Fruit fly (Drosophila melanogaster): ENCODE results near the gene CG15916.

CG15916 gene

DNA sequence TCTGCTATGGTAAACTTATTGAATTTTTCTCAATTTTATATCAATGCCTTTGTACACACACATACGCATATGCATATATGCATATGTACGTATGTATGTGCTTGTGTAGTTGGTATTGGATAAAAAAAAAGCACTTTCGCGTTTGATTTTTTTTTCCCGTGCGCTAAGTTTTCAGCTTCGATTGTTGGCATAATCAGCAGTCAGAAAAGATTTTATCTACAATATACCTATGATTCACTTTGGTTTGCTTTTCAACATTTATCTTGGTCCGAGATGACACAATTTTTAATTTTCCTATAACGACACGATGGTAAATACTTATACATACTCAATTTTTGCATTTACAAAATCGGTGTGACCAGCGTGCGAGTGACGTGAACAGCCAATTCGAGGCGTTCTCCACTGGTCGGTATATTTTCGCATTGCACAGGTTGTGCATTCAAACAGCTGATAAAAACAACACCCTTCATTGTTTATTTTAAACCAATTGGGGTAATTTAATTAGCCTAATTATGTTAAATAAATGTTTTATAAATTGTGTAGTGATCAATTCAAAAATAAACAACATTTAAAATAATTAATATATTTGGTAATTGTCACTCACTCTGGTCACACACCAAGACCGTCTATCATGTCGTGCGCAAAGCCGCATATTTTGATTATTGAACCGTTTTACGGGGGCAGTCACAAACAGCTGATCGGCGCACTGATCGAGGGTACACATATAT, 37.4 kb upstream of the CG15916 start, which contains the start of the genes UBL3 and CG15914:
TSS of gene UBL3 (minus strand) at position 361 of the 728 bp plus-strand sequence.
TSS of gene CG15914 (plus strand) at position 607 of the 728 bp plus-strand sequence.
- peak; percentile 70 for TF ChIP-seq Mnt (GFP tag; optimal IDR thresholded peaks at IDR 0.05)
- peak; percentile 37 for TF ChIP-seq CG14711 (tag; optimal IDR thresholded peaks at IDR 0.05)
- TF ChIP-seq CG33017 (tag; optimal IDR thresholded peaks at IDR 0.05), result no peak
- no peak for TF ChIP-seq CG12768 (GFP tag; optimal IDR thresholded peaks at IDR 0.05)
- TF ChIP-seq CG1620 (GFP tag; optimal IDR thresholded peaks at IDR 0.05), result peak; percentile 48
- peak; percentile 32 for TF ChIP-seq ovo (GFP tag; optimal IDR thresholded peaks at IDR 0.05)
- TF ChIP-seq Clk (GFP tag; optimal IDR thresholded peaks at IDR 0.05), result no peak
- TF ChIP-seq pad (GFP tag; optimal IDR thresholded peaks at IDR 0.05), result peak; percentile 49
- no peak for TF ChIP-seq cic (GFP tag; optimal IDR thresholded peaks at IDR 0.05)
- peak; percentile 46 for TF ChIP-seq CG7101 (tag; optimal IDR thresholded peaks at IDR 0.05)
- no peak for TF ChIP-seq toe (GFP tag; optimal IDR thresholded peaks at IDR 0.05)
- TF ChIP-seq kay (GFP tag; ENCODE audit: borderline replicate concordance), result peak; percentile 25
- TF ChIP-seq bab1 (GFP tag; optimal IDR thresholded peaks at IDR 0.05), result peak; percentile 45
- peak; percentile 53 for TF ChIP-seq tj (GFP tag; optimal IDR thresholded peaks at IDR 0.05)
- TF ChIP-seq CG7045 (GFP tag; optimal IDR thresholded peaks at IDR 0.05), result no peak
- peak; percentile 20 for TF ChIP-seq CG11617 (GFP tag; optimal IDR thresholded peaks at IDR 0.05)
- TF ChIP-seq cnc (optimal IDR thresholded peaks at IDR 0.05), result no peak
- no peak for TF ChIP-seq Crg-1 (GFP tag; optimal IDR thresholded peaks at IDR 0.05)
- no peak for TF ChIP-seq Hr96 (GFP tag; optimal IDR thresholded peaks at IDR 0.05)

DNA sequence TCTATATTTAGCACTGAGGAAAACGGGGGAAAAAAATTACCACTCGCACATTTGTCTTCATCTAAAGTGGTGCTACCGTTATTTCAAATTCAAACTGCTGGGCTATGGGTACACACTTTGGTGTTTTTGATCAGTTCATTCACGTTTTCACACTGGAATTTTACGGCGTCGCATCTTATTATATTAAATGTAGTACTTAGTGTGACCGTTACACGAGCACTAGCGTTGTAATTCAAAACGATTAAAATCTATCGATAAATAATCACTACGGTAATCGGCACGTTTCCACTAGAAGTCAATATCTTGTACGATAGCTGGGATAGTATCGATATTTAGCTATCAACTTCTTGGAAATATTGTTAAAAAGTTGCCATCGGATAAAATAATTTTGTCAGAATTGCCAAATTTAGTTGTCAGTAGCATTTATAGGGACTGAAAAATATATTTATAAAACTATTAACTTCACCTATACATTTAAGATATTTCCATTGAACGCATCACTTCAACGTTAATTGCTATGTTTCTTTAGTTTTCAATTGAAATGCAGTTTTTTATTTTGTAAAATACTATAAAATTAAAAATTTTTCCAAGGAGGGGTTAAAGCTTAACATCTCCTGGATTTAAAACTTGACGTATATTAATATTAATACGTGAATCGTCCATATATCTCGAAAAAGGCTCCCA, 32.6 kb upstream of the CG15916 start, which contains the start of the genes CG46440 and Myb:
TSS of gene CG46440 (minus strand) at position 223 of the 684 bp plus-strand sequence.
TSS of gene Myb (minus strand) at position 223 of the 684 bp plus-strand sequence.
- peak; percentile 3 for TF ChIP-seq pad (GFP tag; optimal IDR thresholded peaks at IDR 0.05)
- TF ChIP-seq Mnt (GFP tag; optimal IDR thresholded peaks at IDR 0.05), result peak; percentile 31
- TF ChIP-seq CG5204 (GFP tag; optimal IDR thresholded peaks at IDR 0.05), result no peak
- TF ChIP-seq bab1 (GFP tag; optimal IDR thresholded peaks at IDR 0.05), result peak; percentile 17
- no peak for TF ChIP-seq CG12768 (GFP tag; optimal IDR thresholded peaks at IDR 0.05)
- no peak for TF ChIP-seq CG7045 (GFP tag; optimal IDR thresholded peaks at IDR 0.05)
- peak; percentile 3 for TF ChIP-seq tj (GFP tag; optimal IDR thresholded peaks at IDR 0.05)
- TF ChIP-seq CG14711 (tag; optimal IDR thresholded peaks at IDR 0.05), result peak; percentile 17

DNA sequence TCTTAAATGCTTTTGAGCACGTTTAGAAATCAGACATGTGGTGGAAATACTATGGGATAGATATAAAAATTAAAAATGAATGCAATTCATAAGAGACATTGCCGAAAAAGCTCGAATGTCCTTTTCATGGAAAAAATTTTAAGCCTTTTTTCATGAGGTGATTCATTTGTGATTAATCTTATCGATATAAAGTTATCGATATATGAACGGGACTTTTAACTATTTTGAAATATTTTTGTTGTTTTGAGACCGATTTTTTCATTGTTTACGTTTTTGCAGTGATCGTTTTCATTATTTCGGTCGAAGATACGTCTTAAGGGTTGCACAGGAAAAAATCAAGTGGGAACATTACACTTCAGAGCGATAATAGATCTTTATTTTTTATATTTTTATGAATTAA, 31.0 kb upstream of the CG15916 start, which contains the start of gene AlkB:
TSS of gene AlkB (minus strand) at position 101 of the 400 bp plus-strand sequence.
- TF ChIP-seq CG1620 (GFP tag; optimal IDR thresholded peaks at IDR 0.05) (no peak), CG14711 (tag; optimal IDR thresholded peaks at IDR 0.05) (no peak), cic (GFP tag; optimal IDR thresholded peaks at IDR 0.05) (no peak), CG7101 (tag; optimal IDR thresholded peaks at IDR 0.05) (no peak), pad (GFP tag; optimal IDR thresholded peaks at IDR 0.05) (no peak), Mnt (GFP tag; optimal IDR thresholded peaks at IDR 0.05) (no peak)

DNA sequence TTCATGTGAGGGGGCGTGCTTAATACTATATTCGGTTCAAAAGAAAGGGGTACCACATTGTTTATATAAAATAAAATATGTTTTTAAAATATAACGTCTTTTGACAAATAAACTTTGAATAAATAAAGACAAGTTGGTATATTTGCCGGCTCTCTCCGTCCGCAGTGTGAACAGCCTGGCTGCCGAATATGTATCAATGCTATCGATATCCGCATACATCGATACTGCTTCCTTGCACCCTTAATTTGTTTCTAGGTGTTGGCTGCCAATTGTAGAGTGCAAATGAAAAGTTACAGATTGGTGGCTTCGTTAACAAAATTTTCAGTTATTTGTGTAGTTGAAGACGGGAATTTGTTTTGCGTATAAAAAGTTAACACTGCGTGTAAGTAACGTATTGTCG, 30.5 kb upstream of the CG15916 start, which contains the start of gene Gbeta13F:
TSS of gene Gbeta13F (plus strand) at position 247 of the 400 bp plus-strand sequence.
- TF ChIP-seq tj (GFP tag; optimal IDR thresholded peaks at IDR 0.05) (no peak), CG12768 (GFP tag; optimal IDR thresholded peaks at IDR 0.05) (no peak), CG7045 (GFP tag; optimal IDR thresholded peaks at IDR 0.05) (no peak), CG11617 (GFP tag; optimal IDR thresholded peaks at IDR 0.05) (no peak), ovo (GFP tag; optimal IDR thresholded peaks at IDR 0.05) (peak; percentile 10), toe (GFP tag; optimal IDR thresholded peaks at IDR 0.05) (no peak), cic (GFP tag; optimal IDR thresholded peaks at IDR 0.05) (no peak), bab1 (GFP tag; optimal IDR thresholded peaks at IDR 0.05) (peak; percentile 43), Clk (GFP tag; optimal IDR thresholded peaks at IDR 0.05) (no peak), cnc (optimal IDR thresholded peaks at IDR 0.05) (no peak), CG33017 (tag; optimal IDR thresholded peaks at IDR 0.05) (no peak), CG1620 (GFP tag; optimal IDR thresholded peaks at IDR 0.05) (peak; percentile 42), CG14711 (tag; optimal IDR thresholded peaks at IDR 0.05) (peak; percentile 4), pad (GFP tag; optimal IDR thresholded peaks at IDR 0.05) (no peak)

DNA sequence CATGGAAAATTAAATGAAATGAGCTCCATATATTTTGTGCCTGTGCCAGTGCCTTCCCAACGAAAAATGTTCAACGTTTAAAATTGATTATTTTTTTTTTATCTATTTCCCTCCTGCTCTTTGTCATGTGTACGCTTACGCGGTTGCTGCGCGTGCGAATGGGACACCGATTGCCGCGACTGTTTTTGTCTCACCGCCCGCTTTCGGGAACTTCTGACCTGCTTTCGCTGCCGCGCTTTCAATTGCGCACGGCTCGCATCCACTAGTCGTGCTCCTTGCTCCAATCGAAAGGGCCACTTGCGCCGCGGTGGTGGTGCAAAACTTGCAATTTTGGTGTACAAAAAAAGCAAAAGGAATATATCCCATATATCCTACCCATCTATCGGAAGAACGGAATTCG, 29.9 kb upstream of the CG15916 start:
- TF ChIP-seq Crg-1 (GFP tag; optimal IDR thresholded peaks at IDR 0.05) (no peak), cnc (optimal IDR thresholded peaks at IDR 0.05) (no peak), CG11617 (GFP tag; optimal IDR thresholded peaks at IDR 0.05) (peak; percentile 76), ovo (GFP tag; optimal IDR thresholded peaks at IDR 0.05) (peak; percentile 17), Hr96 (GFP tag; optimal IDR thresholded peaks at IDR 0.05) (no peak), toe (GFP tag; optimal IDR thresholded peaks at IDR 0.05) (peak; percentile 32), Clk (GFP tag; optimal IDR thresholded peaks at IDR 0.05) (no peak), Mnt (GFP tag; optimal IDR thresholded peaks at IDR 0.05) (peak; percentile 95), tj (GFP tag; optimal IDR thresholded peaks at IDR 0.05) (peak; percentile 88), CG5204 (GFP tag; optimal IDR thresholded peaks at IDR 0.05) (no peak), CG1620 (GFP tag; optimal IDR thresholded peaks at IDR 0.05) (no peak), CG12768 (GFP tag; optimal IDR thresholded peaks at IDR 0.05) (peak; percentile 28), CG7045 (GFP tag; optimal IDR thresholded peaks at IDR 0.05) (peak; percentile 8), CG7101 (tag; optimal IDR thresholded peaks at IDR 0.05) (peak; percentile 31), CG14711 (tag; optimal IDR thresholded peaks at IDR 0.05) (no peak), cic (GFP tag; optimal IDR thresholded peaks at IDR 0.05) (peak; percentile 64), kay (GFP tag; ENCODE audit: borderline replicate concordance) (no peak), bab1 (GFP tag; optimal IDR thresholded peaks at IDR 0.05) (peak; percentile 45), pad (GFP tag; optimal IDR thresholded peaks at IDR 0.05) (peak; percentile 76), CG33017 (tag; optimal IDR thresholded peaks at IDR 0.05) (no peak)

Measured in whole organism, adult.